Worm (Caenorhabditis elegans) whole organism, L3 larva: ENCODE data around the gene fmil-1.

Experiments
- ama-1 ChIP-seq: fragments of 150-350 bp; optimal IDR thresholded peaks from 2 replicates; lab custom pipeline; 2018
- elt-1 ChIP-seq: fragments of 150-350 bp; optimal IDR thresholded peaks from 2 replicates; lab custom pipeline; 2014; ENCODE audit warnings: missing biosample characterization, missing genetic modification characterization
- mdl-1 ChIP-seq: fragments of 150-350 bp; optimal IDR thresholded peaks from 2 replicates; lab custom pipeline; 2014; ENCODE audit warnings: missing biosample characterization, missing genetic modification characterization
- nhr-67 ChIP-seq: fragments of 150-350 bp; optimal IDR thresholded peaks from 2 replicates; lab custom pipeline; 2014; ENCODE audit warnings: missing biosample characterization, missing genetic modification characterization
- nhr-76 ChIP-seq: fragments of 150-350 bp; sonication (generic microtip); optimal IDR thresholded peaks from 5 replicates; lab custom pipeline; 2014; ENCODE audit warnings: missing biosample characterization, missing genetic modification characterization
- pha-4 ChIP-seq: fragments of 150-350 bp; optimal IDR thresholded peaks from 2 replicates; lab custom pipeline; 2014; ENCODE audit warnings: missing biosample characterization, missing genetic modification reagents, missing genetic modification characterization
- sea-2 ChIP-seq: fragments of 150-350 bp; sonication (generic microtip); optimal IDR thresholded peaks from 4 replicates; lab custom pipeline; 2014; ENCODE audit warnings: missing biosample characterization, missing genetic modification reagents, missing genetic modification characterization

- TF ChIP-seq ama-1 (no peak), sea-2 (no peak), elt-1 (tag; lab: Kevin White, UChicago) (no peak), nhr-76 (no peak), pha-4 (tag; lab: Kevin White, UChicago) (no peak), mdl-1 (no peak), nhr-67 (tag; lab: Kevin White, UChicago) (no peak)
Measured at ce11 chrIV:3710737-3711136, 42.2 kb upstream of the fmil-1 start.
